Fruit fly (Drosophila melanogaster): Measurements from ENCODE around the gene Corp.

Corp gene

DNA sequence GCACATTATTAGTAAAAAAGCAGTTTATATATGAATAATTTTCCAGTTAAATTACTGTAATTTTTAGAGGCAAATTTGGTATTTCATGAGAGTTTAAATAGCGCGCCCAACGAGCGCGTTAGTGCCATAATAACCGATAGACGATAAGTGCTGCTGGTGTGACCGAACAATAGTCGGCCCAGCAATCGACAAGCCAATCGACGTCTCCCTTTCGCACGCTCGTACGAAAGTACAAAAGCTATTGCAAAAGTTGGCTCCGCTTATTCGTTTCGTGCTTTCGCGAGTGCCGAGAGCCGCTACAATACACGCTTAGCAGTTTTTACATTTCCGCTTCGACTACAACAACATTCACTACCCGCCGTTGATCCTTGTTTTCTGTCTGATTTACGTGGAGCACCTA, 28.9 kb downstream of the Corp start, which contains the start of gene Trxr1 (continued):
- TF ChIP-seq CG9437 (GFP tag; optimal IDR thresholded peaks at IDR 0.05) (no peak), insv (GFP tag; optimal IDR thresholded peaks at IDR 0.05) (peak in 1 of 2 experiments; percentile 29), unc-4 (GFP tag; IDR thresholded peaks at IDR 0.05; ENCODE audit: partially characterized antibody) (peak; percentile 54), Dip3 (GFP tag; optimal IDR thresholded peaks at IDR 0.05) (no peak), CG5953 (GFP tag; IDR thresholded peaks at IDR 0.05) (no peak), fu2 (GFP tag; optimal IDR thresholded peaks at IDR 0.05) (no peak), CG7556 (GFP tag; optimal IDR thresholded peaks at IDR 0.05) (no peak), inv (GFP tag; IDR thresholded peaks at IDR 0.05; ENCODE audit: partially characterized antibody) (0 out of 2 replicates have a peak, but pooled peaks have one; percentile 26), schlank (tag; optimal IDR thresholded peaks at IDR 0.05) (no peak), Sin3A (optimal IDR thresholded peaks at IDR 0.05) (peak; percentile 1), lab (GFP tag; optimal IDR thresholded peaks at IDR 0.05) (peak; percentile 36), CG16863 (GFP tag; optimal IDR thresholded peaks at IDR 0.05) (no peak), hb (GFP tag; IDR thresholded peaks at IDR 0.05; ENCODE audit: partially characterized antibody) (peak; percentile 55; the same call in 1 of the 3 replicates), Pdp1 (GFP tag; optimal IDR thresholded peaks at IDR 0.05) (peak in 1 of 2 experiments; percentile 70), sob (GFP tag; IDR thresholded peaks at IDR 0.05) (no peak), Ets97D (GFP tag; optimal IDR thresholded peaks at IDR 0.05) (peak; percentile 40), CG15514 (GFP tag; optimal IDR thresholded peaks at IDR 0.05) (peak; percentile 81), ase (GFP tag; IDR thresholded peaks at IDR 0.05) (no peak), CG17328 (GFP tag; IDR thresholded peaks at IDR 0.05) (no peak), CG10147 (GFP tag; optimal IDR thresholded peaks at IDR 0.05) (peak; percentile 1), CTCF (GFP tag; optimal IDR thresholded peaks at IDR 0.05) (peak; percentile 56), Gug (GFP tag; IDR thresholded peaks at IDR 0.05) (no peak), CG10274 (GFP tag; optimal IDR thresholded peaks at IDR 0.05) (no peak), Deaf1 (tag; optimal IDR thresholded peaks at IDR 0.05) (peak; percentile 66), CG16815 (GFP tag; optimal IDR thresholded peaks at IDR 0.05) (no peak), Fer1 (GFP tag; optimal IDR thresholded peaks at IDR 0.05) (peak; percentile 28), nom (GFP tag; optimal IDR thresholded peaks at IDR 0.05) (peak; percentile 52), MBD-R2 (GFP tag; IDR thresholded peaks at IDR 0.05) (peak; percentile 58), zfh2 (GFP tag; optimal IDR thresholded peaks at IDR 0.05) (no peak), Bgb (GFP tag; IDR thresholded peaks at IDR 0.05; ENCODE audit: partially characterized antibody) (peak; percentile 81), hbn (GFP tag; IDR thresholded peaks at IDR 0.05; ENCODE audit: partially characterized antibody) (0 out of 2 replicates have a peak, but pooled peaks have one; percentile 48), CG17186 (GFP tag; optimal IDR thresholded peaks at IDR 0.05) (peak; percentile 22), CG15073 (GFP tag; optimal IDR thresholded peaks at IDR 0.05) (no peak), Myb (GFP tag; optimal IDR thresholded peaks at IDR 0.05) (peak; percentile 10), CG17385 (GFP tag; optimal IDR thresholded peaks at IDR 0.05) (no peak), bbx (GFP tag; IDR thresholded peaks at IDR 0.05; ENCODE audit: partially characterized antibody) (peak; percentile 79), chm (GFP tag; IDR thresholded peaks at IDR 0.05) (no peak; the same call in 1 of the 2 replicates), Adf1 (GFP tag; IDR thresholded peaks at IDR 0.05) (peak; percentile 26; the same call in 1 of the 2 replicates), gfzf (GFP tag; optimal IDR thresholded peaks at IDR 0.05) (peak; percentile 79), Bteb2 (GFP tag; optimal IDR thresholded peaks at IDR 0.05) (no peak), ato (GFP tag; IDR thresholded peaks at IDR 0.05; ENCODE audit: partially characterized antibody) (peak; percentile 53; the same call in 1 of the 2 replicates), sens (GFP tag) (no peak), CG7963 (GFP tag; IDR thresholded peaks at IDR 0.05; ENCODE audit: partially characterized antibody) (peak; percentile 81; the same call in 2 of the 3 replicates), vnd (GFP tag; IDR thresholded peaks at IDR 0.05; ENCODE audit: partially characterized antibody) (peak; percentile 57), Scr (GFP tag; IDR thresholded peaks at IDR 0.05; ENCODE audit: partially characterized antibody) (peak; percentile 38; the same call in 1 of the 2 replicates), HLH4C (GFP tag; IDR thresholded peaks at IDR 0.05; ENCODE audit: partially characterized antibody) (peak; percentile 77), Opbp (GFP tag; IDR thresholded peaks at IDR 0.05; ENCODE audit: partially characterized antibody) (peak; percentile 72), gcm (GFP tag; optimal IDR thresholded peaks at IDR 0.05) (no peak), Dref (GFP tag; IDR thresholded peaks at IDR 0.05) (peak; percentile 93), CG17359 (tag; optimal IDR thresholded peaks at IDR 0.05) (no peak)
